Fruit fly (Drosophila melanogaster) whole organism, pupa: Measurements from ENCODE around the gene Cypl.

ENCODE experiments used
- CG13204 ChIP-seq: fragments of 200-800 bp; sonication (Bioruptor generic); optimal IDR thresholded peaks from 2 replicates; lab custom pipeline; 2018; ENCODE audit warnings: missing biosample characterization, mild to moderate bottlenecking, missing genetic modification characterization, moderate library complexity
- CG15710 ChIP-seq: fragments of 200-800 bp; sonication (Bioruptor generic); optimal IDR thresholded peaks from 2 replicates; lab custom pipeline; 2018; ENCODE audit warnings: missing biosample characterization, mild to moderate bottlenecking, missing genetic modification characterization, moderate library complexity
- CG32121 ChIP-seq: fragments of 200-800 bp; sonication (Bioruptor generic); IDR thresholded peaks from 2 replicates; pipeline ENCODE4 v1.3.6; 2022; ENCODE audit warnings: missing biosample characterization, missing genetic modification characterization
- CG4496 ChIP-seq: fragments of 200-800 bp; sonication (Bioruptor generic); IDR thresholded peaks from 3 replicates; pipeline ENCODE4 v1.3.6; 2022; ENCODE audit warnings: missing biosample characterization, missing genetic modification characterization
- CG8159 ChIP-seq: fragments of 200-800 bp; sonication (Bioruptor generic); optimal IDR thresholded peaks from 3 replicates; lab custom pipeline; 2018; ENCODE audit warnings: missing biosample characterization, mild to moderate bottlenecking, missing genetic modification characterization, moderate library complexity
- D1 ChIP-seq: fragments of 200-800 bp; sonication (Bioruptor generic); optimal IDR thresholded peaks from 2 replicates; lab custom pipeline; 2018; ENCODE audit warnings: missing biosample characterization, mild to moderate bottlenecking, missing genetic modification characterization, moderate library complexity
- EcR ChIP-seq: fragments of 200-800 bp; sonication (Bioruptor generic); optimal IDR thresholded peaks from 3 replicates; lab custom pipeline; 2019; ENCODE audit warnings: missing biosample characterization, missing genetic modification characterization, mild to moderate bottlenecking, moderate library complexity, missing genetic modification reagents
- Snoo ChIP-seq: fragments of 200-800 bp; sonication (Bioruptor generic); optimal IDR thresholded peaks from 3 replicates; lab custom pipeline; 2017; ENCODE audit warnings: missing biosample characterization, mild to moderate bottlenecking, missing genetic modification characterization, inconsistent platforms
- fd96Ca ChIP-seq: fragments of 200-800 bp; sonication (Bioruptor generic); IDR thresholded peaks from 3 replicates; pipeline ENCODE4 v1.3.6; 2022; ENCODE audit warnings: missing biosample characterization, missing genetic modification characterization

DNA sequence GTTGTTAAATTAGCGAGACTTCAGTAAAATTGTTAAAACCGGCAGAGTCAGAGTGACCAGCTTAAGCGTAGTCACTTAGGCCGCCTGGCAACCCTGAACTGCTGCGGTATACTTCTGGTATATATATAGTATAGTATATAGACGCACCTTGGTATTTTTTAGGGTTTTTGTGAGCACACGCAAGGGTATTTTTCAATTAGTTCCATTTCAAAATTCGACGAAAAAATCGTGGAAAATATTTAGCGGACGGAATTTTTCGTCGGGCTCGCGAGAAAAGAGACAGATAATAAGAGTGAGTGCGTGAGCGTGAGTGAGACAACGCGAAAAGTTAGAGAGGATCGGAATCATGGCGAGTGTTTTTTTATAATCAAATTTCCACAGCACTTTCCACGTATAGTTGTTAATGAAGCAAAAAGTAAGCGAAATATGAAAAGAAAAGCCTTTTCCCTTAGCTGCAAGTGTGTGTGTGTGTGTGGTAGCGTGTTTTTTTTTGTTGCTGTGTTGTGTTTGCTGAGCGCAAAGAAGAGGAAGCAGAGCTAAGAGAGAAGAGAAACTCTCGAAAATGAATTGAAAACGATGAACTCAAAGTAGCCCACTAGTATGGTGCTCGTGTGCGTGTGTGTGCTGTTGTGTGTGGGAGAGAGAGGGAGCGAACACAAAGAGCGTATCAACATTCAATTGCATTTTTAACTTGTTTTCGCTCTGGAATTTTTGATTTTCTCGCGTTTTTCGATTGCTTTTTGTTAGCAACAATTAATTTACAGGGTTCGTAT lies at the start of gene Cypl, which contains the start of gene Hipk:
- peak; percentile 11 for TF ChIP-seq CG13204 (GFP tag; lab: Kevin White, UChicago)
- peak; percentile 43; the same call in 1 of the 3 replicates for TF ChIP-seq CG4496
- no peak for TF ChIP-seq D1 (tag; lab: Kevin White, UChicago)
- 0 out of 2 replicates have a peak, but pooled peaks have one; percentile 10 for TF ChIP-seq CG32121 (GFP tag; lab: Robert Waterston, UW)
- peak; percentile 15 for TF ChIP-seq Snoo (tag; lab: Kevin White, UChicago)
- peak; percentile 2 for TF ChIP-seq CG8159 (tag; lab: Kevin White, UChicago)
- peak; percentile 88 for TF ChIP-seq EcR (GFP tag; lab: Kevin White, UChicago)
- TF ChIP-seq CG15710: no peak
- TF ChIP-seq fd96Ca (GFP tag; lab: Robert Waterston, UW): no peak
